Fruit fly (Drosophila melanogaster) whole organism, pupa: ENCODE data around the gene Mettl4.

Experiments used
- CG10348 ChIP-seq: fragments of 200-800 bp; sonication (Bioruptor generic); IDR thresholded peaks from 2 replicates; pipeline ENCODE4 v1.3.6; 2022; ENCODE audit warnings: missing biosample characterization, missing genetic modification characterization
- CG12605 ChIP-seq: fragments of 200-800 bp; sonication (Bioruptor generic); IDR thresholded peaks from 2 replicates; pipeline ENCODE4 v1.3.6; 2022; ENCODE audit warnings: missing biosample characterization, missing genetic modification characterization
- CG13204 ChIP-seq: fragments of 200-800 bp; sonication (Bioruptor generic); optimal IDR thresholded peaks from 2 replicates; lab custom pipeline; 2018; ENCODE audit warnings: missing biosample characterization, mild to moderate bottlenecking, missing genetic modification characterization, moderate library complexity
- CG14655 ChIP-seq: fragments of 200-800 bp; sonication (Bioruptor generic); optimal IDR thresholded peaks from 3 replicates; lab custom pipeline; 2017; ENCODE audit warnings: mild to moderate bottlenecking, missing biosample characterization, missing genetic modification reagents, missing genetic modification characterization
- CG15710 ChIP-seq: fragments of 200-800 bp; sonication (Bioruptor generic); optimal IDR thresholded peaks from 2 replicates; lab custom pipeline; 2018; ENCODE audit warnings: missing biosample characterization, mild to moderate bottlenecking, missing genetic modification characterization, moderate library complexity
- CG17806 ChIP-seq: fragments of 200-800 bp; sonication (Bioruptor generic); optimal IDR thresholded peaks from 2 replicates; lab custom pipeline; 2018; ENCODE audit warnings: missing biosample characterization, mild to moderate bottlenecking, missing genetic modification characterization, moderate library complexity
- CG32121 ChIP-seq: fragments of 200-800 bp; sonication (Bioruptor generic); IDR thresholded peaks from 2 replicates; pipeline ENCODE4 v1.3.6; 2022; ENCODE audit warnings: missing biosample characterization, missing genetic modification characterization
- CG34367 ChIP-seq: fragments of 200-800 bp; sonication (Bioruptor generic); optimal IDR thresholded peaks from 2 replicates; lab custom pipeline; 2018; ENCODE audit warnings: missing biosample characterization, mild to moderate bottlenecking, missing genetic modification characterization
- CG4496 ChIP-seq: fragments of 200-800 bp; sonication (Bioruptor generic); IDR thresholded peaks from 3 replicates; pipeline ENCODE4 v1.3.6; 2022; ENCODE audit warnings: missing biosample characterization, missing genetic modification characterization
- CG8159 ChIP-seq: fragments of 200-800 bp; sonication (Bioruptor generic); optimal IDR thresholded peaks from 3 replicates; lab custom pipeline; 2018; ENCODE audit warnings: missing biosample characterization, mild to moderate bottlenecking, missing genetic modification characterization, moderate library complexity
- CG8301 ChIP-seq: fragments of 200-800 bp; sonication (Bioruptor generic); optimal IDR thresholded peaks from 2 replicates; lab custom pipeline; 2018; ENCODE audit warnings: missing biosample characterization, mild to moderate bottlenecking, missing genetic modification characterization
- CG9948 ChIP-seq: fragments of 200-800 bp; sonication (Bioruptor generic); optimal IDR thresholded peaks from 2 replicates; lab custom pipeline; 2018; ENCODE audit warnings: missing biosample characterization, mild to moderate bottlenecking, missing genetic modification characterization, moderate library complexity
- D1 ChIP-seq: fragments of 200-800 bp; sonication (Bioruptor generic); optimal IDR thresholded peaks from 2 replicates; lab custom pipeline; 2018; ENCODE audit warnings: missing biosample characterization, mild to moderate bottlenecking, missing genetic modification characterization, moderate library complexity
- EcR ChIP-seq: fragments of 200-800 bp; sonication (Bioruptor generic); optimal IDR thresholded peaks from 3 replicates; lab custom pipeline; 2019; ENCODE audit warnings: missing biosample characterization, missing genetic modification characterization, mild to moderate bottlenecking, moderate library complexity, missing genetic modification reagents
- Ets98B ChIP-seq: fragments of 200-800 bp; sonication (Bioruptor generic); IDR thresholded peaks from 2 replicates; pipeline ENCODE4 v1.3.6; 2022; ENCODE audit warnings: missing biosample characterization, missing genetic modification characterization
- Pif1A ChIP-seq: fragments of 200-800 bp; sonication (Bioruptor generic); optimal IDR thresholded peaks from 3 replicates; lab custom pipeline; 2016; ENCODE audit warnings: missing biosample characterization, missing genetic modification characterization
- Pif1B ChIP-seq: fragments of 200-800 bp; sonication (Bioruptor generic); optimal IDR thresholded peaks from 3 replicates; lab custom pipeline; 2016; ENCODE audit warnings: missing biosample characterization, missing genetic modification characterization
- Snoo ChIP-seq: fragments of 200-800 bp; sonication (Bioruptor generic); optimal IDR thresholded peaks from 3 replicates; lab custom pipeline; 2017; ENCODE audit warnings: missing biosample characterization, mild to moderate bottlenecking, missing genetic modification characterization, inconsistent platforms
- fd96Ca ChIP-seq: fragments of 200-800 bp; sonication (Bioruptor generic); IDR thresholded peaks from 3 replicates; pipeline ENCODE4 v1.3.6; 2022; ENCODE audit warnings: missing biosample characterization, missing genetic modification characterization
- gl ChIP-seq: fragments of 200-800 bp; sonication (Bioruptor generic); optimal IDR thresholded peaks from 2 replicates; lab custom pipeline; 2018; ENCODE audit warnings: missing biosample characterization, mild to moderate bottlenecking, missing genetic modification characterization
- rn ChIP-seq: fragments of 200-800 bp; sonication (Bioruptor generic); IDR thresholded peaks from 2 replicates; pipeline ENCODE4 v1.3.6; 2022; ENCODE audit warnings: missing biosample characterization, missing genetic modification characterization

Gene Mettl4

DNA sequence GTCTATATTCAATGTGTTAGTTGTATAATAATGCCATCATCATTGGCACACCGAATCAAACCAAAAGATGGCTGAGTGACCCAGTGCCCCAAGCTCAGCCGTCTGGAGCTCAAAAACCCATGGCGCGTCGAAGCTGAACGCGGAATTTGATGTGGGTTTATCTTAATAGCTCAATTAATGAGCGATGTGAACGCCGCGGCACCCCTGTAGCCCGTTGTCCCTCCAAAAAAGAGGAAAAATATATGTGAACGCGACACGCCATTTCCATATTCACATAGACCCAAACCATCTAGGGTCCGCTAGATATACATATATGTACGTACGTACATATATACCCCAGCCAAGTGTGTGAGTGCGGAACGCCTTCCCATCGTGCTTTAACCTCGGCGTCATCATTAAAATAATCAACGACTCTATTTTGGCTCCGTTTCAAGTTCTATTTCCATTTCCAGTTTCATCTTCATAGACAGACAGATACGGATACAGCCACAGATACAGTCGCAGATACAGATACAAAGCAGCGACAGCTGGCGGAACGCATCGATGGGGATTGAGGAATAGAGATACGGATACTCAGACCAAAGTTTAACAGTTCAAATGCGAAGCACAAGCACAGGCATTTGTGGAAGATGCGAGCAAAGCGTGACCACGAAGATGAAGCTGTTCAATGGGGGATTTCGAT is 13.3 kb upstream of the Mettl4 start:
- TF ChIP-seq CG8159 (tag; lab: Kevin White, UChicago) (no peak), CG8301 (tag; lab: Kevin White, UChicago) (no peak), CG10348 (GFP tag; lab: Robert Waterston, UW) (no peak), CG17806 (no peak), CG15710 (tag; lab: Kevin White, UChicago) (no peak), Pif1B (GFP tag; lab: Kevin White, UChicago) (no peak), CG34367 (tag; lab: Kevin White, UChicago) (no peak), CG32121 (no peak), EcR (no peak), CG14655 (GFP tag; lab: Kevin White, UChicago) (no peak), CG9948 (tag; lab: Kevin White, UChicago) (no peak), gl (no peak)

DNA sequence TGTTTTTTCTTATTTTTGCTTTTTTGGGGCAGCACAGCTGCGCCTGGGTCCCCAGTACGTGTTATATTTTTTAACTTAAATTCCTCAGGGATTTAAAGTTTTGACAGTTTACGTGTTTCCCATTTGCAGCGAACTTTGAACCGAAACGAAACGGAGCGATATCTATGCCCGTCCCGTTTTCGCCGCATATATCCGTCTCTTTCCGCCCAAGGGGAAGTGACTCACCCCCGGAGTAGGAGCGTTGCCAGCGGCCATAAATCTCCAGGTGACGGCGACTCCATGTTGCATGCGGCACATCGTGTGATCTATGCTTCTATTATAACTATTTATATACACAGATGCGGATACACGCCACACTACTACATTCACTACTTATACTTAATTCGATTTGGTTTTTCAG is 10.7 kb upstream of the Mettl4 start:
- TF ChIP-seq Pif1A (GFP tag; lab: Kevin White, UChicago) = no peak
- no peak for TF ChIP-seq CG4496
- no peak for TF ChIP-seq fd96Ca
- TF ChIP-seq CG12605 (GFP tag; lab: Robert Waterston, UW) = no peak
- TF ChIP-seq D1 (tag; lab: Kevin White, UChicago) = no peak
- no peak for TF ChIP-seq CG15710 (tag; lab: Kevin White, UChicago)
- no peak for TF ChIP-seq Ets98B (GFP tag; lab: Robert Waterston, UW)
- no peak for TF ChIP-seq CG8301 (tag; lab: Kevin White, UChicago)
- no peak for TF ChIP-seq CG17806
- no peak for TF ChIP-seq Pif1B (GFP tag; lab: Kevin White, UChicago)
- TF ChIP-seq CG14655 (GFP tag; lab: Kevin White, UChicago) = no peak
- TF ChIP-seq CG13204 (GFP tag; lab: Kevin White, UChicago) = no peak
- no peak for TF ChIP-seq CG32121
- no peak for TF ChIP-seq CG8159 (tag; lab: Kevin White, UChicago)
- TF ChIP-seq CG9948 (tag; lab: Kevin White, UChicago) = no peak
- no peak for TF ChIP-seq EcR
- TF ChIP-seq CG10348 (GFP tag; lab: Robert Waterston, UW) = no peak
- TF ChIP-seq, all 21 proteins: peak for 0

DNA sequence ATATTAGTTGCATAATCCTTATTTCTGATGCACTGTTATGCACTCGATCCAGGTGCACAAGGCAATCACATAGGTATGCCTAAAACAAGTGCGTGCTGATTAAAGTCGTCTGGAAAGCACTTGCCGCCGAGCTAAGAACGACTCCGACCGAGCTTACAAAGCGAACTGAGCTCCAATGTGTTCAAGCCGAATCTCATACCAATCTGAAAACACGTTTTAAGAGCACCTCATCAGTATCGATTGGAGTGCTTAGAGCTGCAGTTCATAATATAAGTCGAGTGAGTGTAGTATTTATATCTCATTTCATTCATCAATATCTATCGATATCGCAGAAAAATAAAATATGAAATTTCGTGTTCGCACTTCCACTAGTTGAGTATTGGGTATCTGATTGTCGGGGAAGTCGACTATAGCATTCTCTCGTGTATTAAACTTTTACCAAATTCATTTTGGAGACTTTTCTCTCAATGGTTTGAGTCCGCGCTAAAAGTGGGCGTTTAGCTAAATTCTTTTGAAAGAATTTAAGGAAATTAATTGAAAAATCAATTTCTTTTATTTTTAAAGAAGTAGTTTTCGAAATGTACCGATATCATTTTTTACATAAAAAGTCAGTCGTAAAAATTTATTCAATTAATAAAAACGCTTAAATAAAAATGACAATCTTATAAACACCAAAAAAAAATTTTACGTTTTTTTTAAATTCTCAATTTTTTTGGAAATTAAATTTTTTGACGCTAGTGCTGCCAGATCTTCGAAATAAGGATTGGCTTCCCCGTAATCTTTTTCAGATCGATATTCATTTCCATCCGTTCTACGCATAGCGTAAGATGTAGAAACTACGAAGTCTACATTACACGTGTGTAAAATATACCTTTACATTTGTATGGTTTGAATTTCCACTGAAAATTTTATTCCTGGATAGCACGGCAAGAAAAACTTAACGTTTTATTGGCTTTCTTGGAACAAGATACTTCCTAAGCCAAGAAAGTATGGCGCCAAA is 4.8 kb upstream of the Mettl4 start, which contains the start of gene modSP:
Gene modSP, minus strand, starts transcription at position 169 of the 1,000 bp plus-strand sequence.
- TF ChIP-seq Pif1A (GFP tag; lab: Kevin White, UChicago) = peak; percentile 59
- peak; percentile 66 for TF ChIP-seq EcR
- TF ChIP-seq CG10348 (GFP tag; lab: Robert Waterston, UW) = no peak
- peak; percentile 43; the same call in 1 of the 2 replicates for TF ChIP-seq CG12605 (GFP tag; lab: Robert Waterston, UW)
- peak; percentile 47; the same call in 1 of the 3 replicates for TF ChIP-seq fd96Ca
- no peak for TF ChIP-seq CG14655 (GFP tag; lab: Kevin White, UChicago)
- no peak for TF ChIP-seq CG9948 (tag; lab: Kevin White, UChicago)
- no peak for TF ChIP-seq CG15710 (tag; lab: Kevin White, UChicago)
- TF ChIP-seq CG8301 (tag; lab: Kevin White, UChicago) = peak; percentile 18
- TF ChIP-seq Snoo = peak; percentile 8
- TF ChIP-seq CG17806 = peak; percentile 9
- TF ChIP-seq Pif1B (GFP tag; lab: Kevin White, UChicago) = no peak
- TF ChIP-seq CG8159 (tag; lab: Kevin White, UChicago) = peak; percentile 19
- TF ChIP-seq CG32121 = 0 out of 2 replicates have a peak, but pooled peaks have one; percentile 13
- TF ChIP-seq Ets98B (GFP tag; lab: Robert Waterston, UW) = peak; percentile 54; the same call in 1 of the 2 replicates
- peak; percentile 13 for TF ChIP-seq D1 (tag; lab: Kevin White, UChicago)
- peak; percentile 68 for TF ChIP-seq CG4496
- peak; percentile 31 for TF ChIP-seq gl
- TF ChIP-seq CG34367 (tag; lab: Kevin White, UChicago) = no peak
- no peak for TF ChIP-seq rn (GFP tag; lab: Robert Waterston, UW)
- TF ChIP-seq CG13204 (GFP tag; lab: Kevin White, UChicago) = no peak
- TF ChIP-seq, all 21 proteins: peak for 13

DNA sequence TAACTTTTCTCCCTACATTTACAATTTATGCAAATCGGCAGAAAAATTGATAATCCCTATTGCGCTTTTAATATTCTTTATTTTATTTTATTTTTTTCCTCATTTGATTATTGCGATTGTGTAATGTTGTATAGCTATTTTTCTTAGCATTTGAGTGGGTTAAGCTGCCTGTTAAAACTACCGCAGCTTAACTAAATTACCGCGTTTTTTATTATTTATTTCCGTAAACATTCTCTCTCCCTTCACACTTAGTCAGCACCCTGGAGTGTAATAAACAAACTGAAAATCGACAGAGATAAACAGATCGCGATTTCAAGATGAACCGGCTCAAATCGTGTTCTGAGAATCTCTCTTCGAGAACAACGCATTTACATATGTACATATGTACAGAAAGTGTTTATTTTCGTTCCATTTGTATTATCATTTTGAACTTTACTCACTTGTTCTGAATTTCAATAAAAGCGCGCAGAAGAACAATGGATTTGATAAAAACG is 4.1 kb upstream of the Mettl4 start:
- TF ChIP-seq CG8159 (tag; lab: Kevin White, UChicago) = no peak
- TF ChIP-seq D1 (tag; lab: Kevin White, UChicago) = no peak
- no peak for TF ChIP-seq Pif1B (GFP tag; lab: Kevin White, UChicago)
- no peak for TF ChIP-seq CG13204 (GFP tag; lab: Kevin White, UChicago)
- TF ChIP-seq CG8301 (tag; lab: Kevin White, UChicago) = no peak
- no peak for TF ChIP-seq CG10348 (GFP tag; lab: Robert Waterston, UW)
- TF ChIP-seq Snoo = no peak
- TF ChIP-seq fd96Ca = no peak
- TF ChIP-seq rn (GFP tag; lab: Robert Waterston, UW) = no peak
- TF ChIP-seq Pif1A (GFP tag; lab: Kevin White, UChicago) = no peak
- no peak for TF ChIP-seq CG34367 (tag; lab: Kevin White, UChicago)
- TF ChIP-seq CG9948 (tag; lab: Kevin White, UChicago) = no peak
- no peak for TF ChIP-seq CG4496
- no peak for TF ChIP-seq CG32121
